Worm (Caenorhabditis elegans): ENCODE measurements around the gene ugt-21.

ugt-21 gene

DNA sequence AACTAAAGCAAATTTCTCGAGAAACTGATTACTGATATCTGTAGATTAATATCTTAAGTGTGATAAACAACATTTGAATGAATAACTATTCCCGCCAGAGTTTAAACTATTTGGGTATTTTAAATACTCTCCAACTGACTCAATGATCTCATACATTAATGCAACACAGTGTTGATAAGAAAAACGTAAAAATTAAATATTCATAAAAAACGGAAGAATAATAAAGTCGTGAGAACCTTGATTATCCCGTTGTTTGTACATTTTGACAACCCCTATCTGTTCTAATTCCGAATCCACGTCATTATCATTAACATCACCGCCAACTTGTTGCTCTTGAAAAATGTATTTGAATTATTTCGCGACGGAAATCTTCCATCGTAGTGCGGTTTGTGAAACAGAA, 29.5 kb downstream of the ugt-21 start, which contains the start of gene elo-7:
Gene elo-7, plus strand, starts transcription at position 301 of the 400 bp plus-strand sequence.
- no peak for TF ChIP-seq unc-62 (GFP tag; optimal IDR thresholded peaks at IDR 0.05)

DNA sequence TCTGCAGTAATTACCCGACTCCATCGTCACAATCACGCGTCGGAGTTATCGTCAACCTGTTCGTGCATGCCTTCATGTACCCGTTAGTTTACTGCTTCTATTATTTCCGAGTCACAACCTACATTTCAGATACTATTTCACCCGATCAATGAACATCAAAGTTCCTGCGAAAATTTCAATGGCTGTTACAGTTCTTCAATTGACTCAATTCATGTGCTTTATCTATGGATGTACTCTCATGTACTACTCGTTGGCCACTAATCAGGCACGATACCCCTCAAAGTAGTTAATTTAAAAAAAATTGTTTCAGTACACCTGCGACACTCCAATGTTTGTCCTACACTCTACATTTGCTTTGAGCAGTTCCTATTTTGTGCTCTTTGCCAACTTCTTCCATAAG, 30.7 kb downstream of the ugt-21 start:
- no peak for TF ChIP-seq unc-62 (GFP tag; optimal IDR thresholded peaks at IDR 0.05)

DNA sequence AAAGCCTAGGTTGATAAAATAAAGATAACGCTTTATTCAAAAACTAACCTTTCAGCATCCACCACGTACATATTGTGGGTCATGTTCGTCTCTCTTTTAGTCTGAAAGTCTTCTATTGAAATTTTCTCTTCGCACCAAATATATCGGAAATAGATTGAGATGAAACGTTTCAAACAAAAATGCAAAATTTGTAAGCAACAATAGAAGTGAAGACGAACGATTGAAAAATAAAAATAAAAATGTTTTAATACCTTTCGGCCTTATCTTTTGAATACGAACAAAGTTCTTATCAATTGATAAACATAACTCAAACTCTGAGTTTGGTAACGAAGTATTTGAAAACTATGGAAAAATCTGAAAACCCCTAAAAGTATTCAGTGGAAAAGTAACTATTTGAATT, 33.0 kb downstream of the ugt-21 start, which contains the start of gene F56H11.2:
Gene F56H11.2, minus strand, starts transcription at position 101 of the 400 bp plus-strand sequence.
- no peak for TF ChIP-seq unc-62 (GFP tag; optimal IDR thresholded peaks at IDR 0.05)

DNA sequence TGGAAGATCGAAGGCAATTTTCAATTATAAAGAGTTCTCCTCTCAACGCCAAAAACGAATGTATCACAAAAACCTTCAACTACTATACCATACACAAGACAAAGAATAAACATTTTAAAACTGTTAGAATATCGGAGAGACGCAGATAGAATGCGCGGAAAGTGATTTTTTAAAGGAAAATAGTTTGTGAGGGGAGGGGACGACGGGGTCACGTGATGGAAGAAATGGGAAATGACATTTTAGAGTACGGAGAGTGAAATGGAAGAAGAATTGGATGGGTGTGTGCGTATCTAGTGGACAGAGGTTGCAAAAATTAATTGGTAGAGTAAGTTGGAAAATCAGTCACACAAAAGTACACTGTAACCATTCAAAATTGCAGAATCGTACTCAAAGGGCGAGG, 34.2 kb downstream of the ugt-21 start:
- no peak for TF ChIP-seq unc-62 (GFP tag; optimal IDR thresholded peaks at IDR 0.05)

DNA sequence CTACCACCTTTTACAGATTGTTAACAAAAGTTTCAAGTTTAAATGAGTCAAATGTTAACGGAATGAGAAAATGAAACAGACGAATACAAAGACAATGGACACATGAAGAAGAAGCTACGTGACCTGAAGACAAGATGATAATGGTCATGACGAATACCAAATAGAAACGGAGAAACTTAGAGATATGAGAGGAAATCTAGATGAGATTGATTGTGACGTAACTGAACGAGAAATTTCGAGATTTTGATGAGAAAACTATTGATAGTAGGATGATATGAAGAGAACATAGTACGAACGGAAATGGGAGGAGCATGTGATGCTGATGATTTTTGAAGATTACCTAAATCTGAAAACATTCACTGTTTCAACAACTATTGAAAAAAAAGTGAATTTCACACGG, 35.0 kb downstream of the ugt-21 start:
- no peak for TF ChIP-seq unc-62 (GFP tag; optimal IDR thresholded peaks at IDR 0.05)

DNA sequence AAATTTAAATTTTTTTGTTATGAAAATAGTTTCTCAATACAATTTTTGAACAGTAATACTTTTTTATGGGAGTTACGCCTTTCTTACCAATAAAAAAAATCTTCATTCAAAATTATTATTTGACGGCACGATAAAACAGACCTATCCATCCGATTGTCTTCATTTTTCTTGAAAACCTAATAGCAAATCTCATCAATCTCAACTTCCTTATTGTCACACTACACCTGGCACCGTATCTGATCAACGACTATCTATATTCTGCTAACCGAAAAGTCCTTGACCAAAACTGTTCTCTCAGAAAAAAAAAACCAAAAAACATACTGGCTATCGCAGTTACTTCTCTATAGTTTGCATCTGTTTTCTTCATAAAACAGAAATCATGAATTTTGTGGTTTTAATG, 36.0 kb downstream of the ugt-21 start:
- no peak for TF ChIP-seq unc-62 (GFP tag; optimal IDR thresholded peaks at IDR 0.05)

DNA sequence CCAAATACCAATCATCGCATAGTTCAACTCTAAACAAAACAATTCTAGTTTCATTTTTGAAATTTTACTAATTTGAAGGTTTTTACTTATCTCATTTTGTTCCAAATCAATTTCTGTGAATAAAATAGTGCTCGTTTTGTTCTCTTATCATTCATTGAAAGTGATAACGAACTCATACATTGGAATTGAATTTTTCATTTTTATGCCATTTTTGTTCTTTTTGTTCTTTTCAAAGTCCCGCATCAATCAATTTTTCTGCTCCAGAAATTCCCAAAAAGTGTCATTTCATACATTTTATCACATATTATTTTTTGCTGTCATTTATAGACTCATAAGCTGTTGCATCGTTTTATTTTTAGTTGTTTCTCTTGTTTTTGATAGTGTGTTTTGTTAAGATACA, 37.4 kb downstream of the ugt-21 start:
- TF ChIP-seq unc-62 (GFP tag; optimal IDR thresholded peaks at IDR 0.05): no peak

DNA sequence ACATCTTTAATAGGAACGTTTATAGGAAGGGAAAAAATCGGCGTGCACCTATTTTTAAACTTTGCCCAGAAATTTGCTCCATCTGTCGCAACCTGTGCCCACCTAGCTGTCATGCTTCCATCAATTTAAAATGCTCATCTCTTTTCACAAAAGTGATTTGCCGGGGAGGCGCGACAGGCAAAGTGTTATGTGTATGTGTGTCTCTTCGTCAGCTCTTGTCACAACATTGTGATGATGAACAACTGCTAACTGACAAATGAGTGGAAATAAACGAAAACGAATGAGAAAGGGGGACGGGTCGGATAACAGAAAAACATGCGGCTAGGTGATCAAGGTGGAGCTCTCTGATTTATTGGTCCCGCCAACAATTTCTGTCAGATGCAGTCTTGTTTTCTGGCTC, 38.1 kb downstream of the ugt-21 start:
- no peak for TF ChIP-seq unc-62 (GFP tag; optimal IDR thresholded peaks at IDR 0.05)

DNA sequence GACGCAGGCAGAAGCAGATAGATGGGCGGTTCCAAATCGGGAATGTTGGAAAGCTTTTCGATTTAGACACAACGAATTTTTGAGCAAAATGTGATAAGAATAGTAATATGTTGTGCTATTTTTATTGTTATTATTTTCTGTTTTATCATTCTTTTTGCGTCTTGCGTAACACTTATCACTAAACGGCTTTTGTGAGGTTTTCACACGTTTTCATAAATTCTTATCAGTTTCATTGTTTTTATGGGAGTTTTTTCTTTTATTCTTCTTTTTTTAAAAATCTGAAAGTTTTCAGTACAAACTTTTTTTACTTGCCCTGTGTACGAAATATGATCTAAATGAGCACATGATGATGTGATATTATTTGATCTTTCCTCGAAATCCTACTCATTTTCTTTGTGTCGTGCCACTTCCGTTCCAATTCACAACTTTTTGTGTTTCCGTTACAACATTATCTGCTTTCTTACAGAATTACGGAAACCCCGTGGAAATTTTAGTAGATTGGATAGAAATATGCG, 40.3 kb downstream of the ugt-21 start, which contains the start of gene fbl-1:
Gene fbl-1, plus strand, starts transcription at position 465 of the 515 bp plus-strand sequence.
- TF ChIP-seq unc-62 (GFP tag; optimal IDR thresholded peaks at IDR 0.05): no peak

DNA sequence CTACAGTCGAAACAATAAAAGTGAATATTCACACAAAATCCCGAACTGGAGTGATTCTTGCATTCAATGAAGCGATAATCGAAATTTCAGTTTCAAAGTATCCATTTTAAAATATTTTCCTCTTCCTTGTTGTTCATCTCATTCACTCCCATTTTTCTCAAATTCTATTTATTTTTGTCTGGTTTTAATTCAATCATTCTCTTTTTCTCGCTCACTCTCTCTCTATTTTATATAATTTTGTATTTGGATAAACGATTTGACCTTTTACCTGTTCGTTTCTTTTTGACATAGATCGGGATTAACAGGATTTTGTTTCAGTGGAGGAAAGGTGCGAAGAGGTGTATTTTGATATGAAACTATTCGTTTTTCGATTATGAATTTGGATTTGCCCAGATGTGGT, 45.9 kb downstream of the ugt-21 start, which contains the start of gene T05A1.5:
Gene T05A1.5, plus strand, starts transcription at position 301 of the 400 bp plus-strand sequence.
- no peak for TF ChIP-seq unc-62 (GFP tag; optimal IDR thresholded peaks at IDR 0.05)
